Worm (Caenorhabditis elegans): Measurements from ENCODE around the gene C31B8.12.

DNA sequence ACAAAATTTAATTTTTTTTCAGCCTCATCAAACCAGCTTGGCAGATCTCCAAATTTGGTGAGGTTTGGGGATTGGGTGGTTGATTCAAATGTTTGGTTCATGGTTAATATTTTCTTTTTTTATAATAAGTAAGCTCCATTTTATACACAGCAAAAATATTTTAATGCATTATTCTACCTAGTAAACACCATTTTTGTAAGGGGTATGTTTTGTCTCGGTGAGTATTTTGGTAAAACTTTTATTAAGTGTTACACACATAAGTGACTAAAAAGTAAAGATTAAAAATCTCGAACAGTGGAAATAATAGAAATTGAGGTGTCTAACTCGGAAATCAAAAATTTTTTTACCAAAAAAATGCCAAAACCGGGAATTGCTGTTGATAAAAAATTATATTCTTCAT lies 38.8 kb downstream of the C31B8.12 start, which contains the start of gene srw-4:
- TF ChIP-seq nhr-67 (tag; optimal IDR thresholded peaks at IDR 0.05) (no peak), nfya-1 (tag; optimal IDR thresholded peaks at IDR 0.05; ENCODE audit: insufficient read depth) (no peak), fos-1 (tag; optimal IDR thresholded peaks at IDR 0.05) (no peak), lin-39 (tag; optimal IDR thresholded peaks at IDR 0.05) (no peak), unc-62 (GFP tag; optimal IDR thresholded peaks at IDR 0.05) (no peak), nhr-77 (tag; optimal IDR thresholded peaks at IDR 0.05) (no peak), ZK546.5 (tag; optimal IDR thresholded peaks at IDR 0.05) (no peak), elt-1 (tag; optimal IDR thresholded peaks at IDR 0.05) (no peak), sea-2 (GFP tag; optimal IDR thresholded peaks at IDR 0.05) (no peak), daf-12 (tag; optimal IDR thresholded peaks at IDR 0.05) (no peak), nhr-11 (tag; optimal IDR thresholded peaks at IDR 0.05) (no peak), R02D3.7 (tag; optimal IDR thresholded peaks at IDR 0.05) (no peak)
